Worm (Caenorhabditis elegans): ENCODE measurements around the gene col-81.
A peak's percentile ranks its signal among the peaks of the same experiment; 100 is the strongest.

DNA sequence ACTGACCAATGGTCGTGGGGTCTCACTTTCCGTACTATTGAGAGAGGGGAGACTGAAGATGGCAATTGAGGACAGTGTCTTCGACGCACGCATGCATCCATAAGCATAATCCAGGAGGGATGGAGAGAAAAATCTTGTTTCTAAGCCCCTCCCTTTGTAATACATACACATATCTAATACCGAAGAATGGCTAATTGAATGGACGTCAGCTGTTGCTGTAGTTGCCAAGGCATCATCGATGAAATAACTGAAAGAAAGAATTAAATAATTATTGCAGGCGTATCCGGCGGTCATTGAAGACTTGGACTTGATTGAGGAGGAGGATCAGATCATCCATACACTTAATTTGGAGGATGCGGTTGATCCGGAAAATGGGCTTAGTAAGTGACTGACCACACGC lies 12.0 kb upstream of the col-81 start, which contains the start of gene F33A8.7:
- TF ChIP-seq lin-39 (tag; optimal IDR thresholded peaks at IDR 0.05), result no peak
- no peak for TF ChIP-seq lsy-2 (tag; optimal IDR thresholded peaks at IDR 0.05)
- TF ChIP-seq daf-16 (GFP tag; optimal IDR thresholded peaks at IDR 0.05), result no peak
- no peak for TF ChIP-seq daf-16 (tag; optimal IDR thresholded peaks at IDR 0.05)
- no peak for TF ChIP-seq ama-1 (optimal IDR thresholded peaks at IDR 0.05)
- no peak for TF ChIP-seq hlh-11 (tag; optimal IDR thresholded peaks at IDR 0.05)
- no peak for TF ChIP-seq egl-27 (tag; optimal IDR thresholded peaks at IDR 0.05)
- TF ChIP-seq lin-29 (GFP tag; IDR thresholded peaks at IDR 0.05), result no peak
- no peak for TF ChIP-seq fkh-10 (GFP tag; optimal IDR thresholded peaks at IDR 0.05)
- TF ChIP-seq ztf-11 (tag; optimal IDR thresholded peaks at IDR 0.05), result no peak
- TF ChIP-seq aha-1 (tag), result peak; percentile 5
- TF ChIP-seq nhr-48 (tag; optimal IDR thresholded peaks at IDR 0.05), result peak; percentile 25
- TF ChIP-seq fos-1 (tag; optimal IDR thresholded peaks at IDR 0.05), result no peak
- TF ChIP-seq nhr-28 (tag; optimal IDR thresholded peaks at IDR 0.05), result no peak
- no peak for TF ChIP-seq lin-15B (tag; optimal IDR thresholded peaks at IDR 0.05)

All from whole organism, L4 larva.